Worm (Caenorhabditis elegans) whole organism, late embryonic: ENCODE data around the gene R11D1.12.

ENCODE experiments used
- F13H6.1 ChIP-seq: sonication (generic microtip); optimal IDR thresholded peaks from 2 replicates; lab custom pipeline; 2016; ENCODE audit warnings: missing genetic modification characterization, missing compliant biosample characterization
- K02D7.2 ChIP-seq: sonication (generic microtip); optimal IDR thresholded peaks from 2 replicates; lab custom pipeline; 2017; ENCODE audit warnings: mild to moderate bottlenecking, missing genetic modification characterization, missing compliant biosample characterization
- K09A11.1 ChIP-seq: sonication (generic microtip); optimal IDR thresholded peaks from 2 replicates; lab custom pipeline; 2017; ENCODE audit warnings: antibody characterized with exemption, mild to moderate bottlenecking, missing genetic modification characterization, missing compliant biosample characterization; ENCODE audit not compliant: insufficient read depth
- ama-1 ChIP-seq: fragments of 150-350 bp; optimal IDR thresholded peaks from 2 replicates; lab custom pipeline; 2014
- ceh-14 ChIP-seq: sonication (generic microtip); optimal IDR thresholded peaks from 2 replicates; lab custom pipeline; 2016; ENCODE audit warnings: missing genotype, missing genetic modification characterization, missing compliant biosample characterization
- ceh-2 ChIP-seq: sonication (generic microtip); optimal IDR thresholded peaks from 2 replicates; lab custom pipeline; 2016; ENCODE audit warnings: missing genotype, missing genetic modification characterization, missing compliant biosample characterization
- ceh-22 ChIP-seq: sonication (generic microtip); optimal IDR thresholded peaks from 2 replicates; lab custom pipeline; 2017; ENCODE audit warnings: missing biosample characterization, missing genetic modification characterization
- ceh-24 ChIP-seq: sonication (generic microtip); optimal IDR thresholded peaks from 2 replicates; lab custom pipeline; 2016; ENCODE audit warnings: mild to moderate bottlenecking, missing genetic modification characterization, missing compliant biosample characterization
- ceh-31 ChIP-seq: sonication (generic microtip); optimal IDR thresholded peaks from 2 replicates; lab custom pipeline; 2016; ENCODE audit warnings: missing genetic modification characterization, missing compliant biosample characterization
- ceh-34 ChIP-seq: sonication (generic microtip); optimal IDR thresholded peaks from 2 replicates; lab custom pipeline; 2016; ENCODE audit warnings: mild to moderate bottlenecking, missing genetic modification characterization, missing compliant biosample characterization
- ceh-48 ChIP-seq: sonication (generic microtip); optimal IDR thresholded peaks from 2 replicates; lab custom pipeline; 2016; ENCODE audit warnings: missing genetic modification characterization, inconsistent platforms, missing compliant biosample characterization
- che-1 ChIP-seq: sonication (generic microtip); optimal IDR thresholded peaks from 2 replicates; lab custom pipeline; 2016; ENCODE audit warnings: mild to moderate bottlenecking, missing genetic modification characterization, missing compliant biosample characterization
- elt-4 ChIP-seq: sonication (generic microtip); optimal IDR thresholded peaks from 2 replicates; lab custom pipeline; 2016; ENCODE audit warnings: missing genetic modification characterization, missing compliant biosample characterization
- eyg-1 ChIP-seq: sonication (generic microtip); optimal IDR thresholded peaks from 2 replicates; lab custom pipeline; 2016; ENCODE audit warnings: missing genotype, missing genetic modification characterization, missing compliant biosample characterization
- fkh-10 ChIP-seq: fragments of 150-350 bp; optimal IDR thresholded peaks from 2 replicates; lab custom pipeline; 2014; ENCODE audit warnings: missing biosample characterization, missing genetic modification reagents, missing genetic modification characterization
- gmeb-2 ChIP-seq: sonication (generic microtip); optimal IDR thresholded peaks from 2 replicates; lab custom pipeline; 2016; ENCODE audit warnings: missing genetic modification characterization, inconsistent platforms, missing compliant biosample characterization
- hlh-13 ChIP-seq: fragments of 200-800 bp; sonication (Bioruptor generic); optimal IDR thresholded peaks from 2 replicates; lab custom pipeline; 2018; ENCODE audit warnings: mild to moderate bottlenecking, missing genetic modification characterization, missing compliant biosample characterization
- hlh-30 ChIP-seq: sonication (generic microtip); optimal IDR thresholded peaks from 2 replicates; lab custom pipeline; 2017; ENCODE audit warnings: antibody characterized with exemption, missing genetic modification characterization, missing compliant biosample characterization; ENCODE audit not compliant: insufficient read depth
- hlh-6 ChIP-seq: sonication (generic microtip); optimal IDR thresholded peaks from 2 replicates; lab custom pipeline; 2016; ENCODE audit warnings: missing genotype, missing genetic modification characterization, missing compliant biosample characterization
- hlh-8 ChIP-seq: sonication (generic microtip); optimal IDR thresholded peaks from 2 replicates; lab custom pipeline; 2016; ENCODE audit warnings: missing genotype, missing genetic modification characterization, missing compliant biosample characterization
- lim-6 ChIP-seq: sonication (generic microtip); optimal IDR thresholded peaks from 2 replicates; lab custom pipeline; 2016; ENCODE audit warnings: missing genetic modification characterization, missing compliant biosample characterization
- lin-11 ChIP-seq: fragments of 200-800 bp; sonication (Bioruptor generic); optimal IDR thresholded peaks from 2 replicates; lab custom pipeline; 2018; ENCODE audit warnings: mild to moderate bottlenecking, missing genetic modification characterization, missing compliant biosample characterization
- madf-2 ChIP-seq: sonication (generic microtip); optimal IDR thresholded peaks from 2 replicates; lab custom pipeline; 2017; ENCODE audit warnings: missing genetic modification characterization, missing compliant biosample characterization
- mec-3 ChIP-seq: sonication (generic microtip); optimal IDR thresholded peaks from 2 replicates; lab custom pipeline; 2016; ENCODE audit warnings: borderline replicate concordance, missing genetic modification characterization, missing compliant biosample characterization
- odd-2 ChIP-seq: sonication (generic microtip); optimal IDR thresholded peaks from 2 replicates; lab custom pipeline; 2017; ENCODE audit warnings: antibody characterized with exemption, mild to moderate bottlenecking, missing genetic modification characterization, missing compliant biosample characterization
- pat-9 ChIP-seq: fragments of 200-800 bp; sonication (Bioruptor generic); optimal IDR thresholded peaks from 2 replicates; lab custom pipeline; 2018; ENCODE audit warnings: mild to moderate bottlenecking, missing genetic modification characterization, moderate library complexity, missing compliant biosample characterization
- pax-1 ChIP-seq: fragments of 150-350 bp; optimal IDR thresholded peaks from 2 replicates; lab custom pipeline; 2014; ENCODE audit warnings: missing biosample characterization, missing genetic modification characterization
- pha-4 ChIP-seq: fragments of 150-350 bp; optimal IDR thresholded peaks from 2 replicates; lab custom pipeline; 2018; ENCODE audit warnings: missing biosample characterization, missing genetic modification reagents, missing genetic modification characterization
- pqm-1 ChIP-seq: sonication (generic microtip); optimal IDR thresholded peaks from 2 replicates; lab custom pipeline; 2016; ENCODE audit warnings: missing genetic modification characterization, missing compliant biosample characterization
- pros-1 ChIP-seq: fragments of 150-350 bp; optimal IDR thresholded peaks from 2 replicates; lab custom pipeline; 2014; ENCODE audit warnings: missing biosample characterization, missing genetic modification reagents, missing genetic modification characterization
- rnt-1 ChIP-seq: sonication (generic microtip); optimal IDR thresholded peaks from 2 replicates; lab custom pipeline; 2016; ENCODE audit warnings: missing genetic modification characterization, missing compliant biosample characterization
- sdc-2 ChIP-seq: sonication (generic microtip); optimal IDR thresholded peaks from 2 replicates; lab custom pipeline; 2016; ENCODE audit warnings: missing genotype, missing genetic modification characterization, missing compliant biosample characterization
- syd-9 ChIP-seq: sonication (generic microtip); optimal IDR thresholded peaks from 2 replicates; lab custom pipeline; 2016; ENCODE audit warnings: mild to moderate bottlenecking, missing genetic modification characterization, moderate library complexity, missing compliant biosample characterization
- ttx-3 ChIP-seq: sonication (generic microtip); optimal IDR thresholded peaks from 2 replicates; lab custom pipeline; 2016; ENCODE audit warnings: missing genetic modification reagents, missing genetic modification characterization, missing compliant biosample characterization
- unc-3 ChIP-seq, 2 experiments: fragments of 200-800 bp in 1 of 2; sonication (Bioruptor generic) in 1 of 2; sonication (generic microtip) in 1 of 2; conservative IDR thresholded peaks in 1 of 2; optimal IDR thresholded peaks in 1 of 2; 2 replicates each; pipeline versions ENCODE4 v1.3.6 to Lab custom; 2016 to 2022; ENCODE audit warnings: missing compliant biosample characterization in 2 of 2, missing genetic modification characterization in 2 of 2, missing genetic modification reagents in 1 of 2
- unc-42 ChIP-seq: sonication (generic microtip); optimal IDR thresholded peaks from 2 replicates; lab custom pipeline; 2016; ENCODE audit warnings: missing genotype, missing genetic modification characterization, missing compliant biosample characterization
- unc-55 ChIP-seq: sonication (generic microtip); optimal IDR thresholded peaks from 2 replicates; lab custom pipeline; 2017; ENCODE audit warnings: missing biosample characterization, missing genetic modification reagents, missing genetic modification characterization
- zip-5 ChIP-seq: sonication (generic microtip); optimal IDR thresholded peaks from 2 replicates; lab custom pipeline; 2016; ENCODE audit warnings: missing genetic modification characterization, missing compliant biosample characterization
- ztf-16 ChIP-seq: sonication (generic microtip); optimal IDR thresholded peaks from 2 replicates; lab custom pipeline; 2017; ENCODE audit warnings: missing genetic modification characterization, missing compliant biosample characterization

The R11D1.12 gene

ce11 chrV:12711999-12712398 is 13.8 kb downstream of the R11D1.12 start, which contains the start of gene R11D1.3:
Gene R11D1.3 (minus strand): TSS chrV:12712099.
- TF ChIP-seq ceh-22 (tag; lab: Kevin White, UChicago) (no peak), K09A11.1 (no peak), pros-1 (tag; lab: Kevin White, UChicago) (no peak), pqm-1 (tag; lab: Kevin White, UChicago) (no peak), ttx-3 (tag; lab: Kevin White, UChicago) (no peak), ceh-24 (tag; lab: Kevin White, UChicago) (no peak)

- TF ChIP-seq ceh-24 (tag; lab: Kevin White, UChicago) = no peak
These were observed 17.5 kb downstream of the R11D1.12 start, which contains the start of gene R11D1.2 for ce11 chrV:12708305-12708704. Gene R11D1.2 (plus strand): TSS chrV:12708605.

ce11 chrV:12706511-12706910 is 19.3 kb downstream of the R11D1.12 start:
- TF ChIP-seq ztf-16 (tag; lab: Kevin White, UChicago) (no peak), mec-3 (tag; lab: Kevin White, UChicago) (no peak), ceh-2 (tag; lab: Kevin White, UChicago) (no peak)

- TF ChIP-seq ceh-2 (tag; lab: Kevin White, UChicago) (no peak), hlh-8 (tag; lab: Kevin White, UChicago) (no peak), ama-1 (lab: Kevin White, UChicago) (no peak), ceh-34 (tag; lab: Kevin White, UChicago) (no peak), gmeb-2 (tag; lab: Kevin White, UChicago) (no peak), madf-2 (tag; lab: Kevin White, UChicago) (no peak), unc-3 (GFP tag; conservative IDR thresholded peaks at IDR 0.05; lab: Robert Waterston, UW) (no peak), unc-3 (tag; optimal IDR thresholded peaks at IDR 0.05; lab: Kevin White, UChicago) (no peak), sdc-2 (no peak), syd-9 (tag; lab: Kevin White, UChicago) (no peak), fkh-10 (GFP tag; lab: Kevin White, UChicago) (no peak), K02D7.2 (tag; lab: Kevin White, UChicago) (no peak), ceh-48 (tag; lab: Kevin White, UChicago) (no peak), unc-55 (GFP tag; lab: Kevin White, UChicago) (no peak), lim-6 (no peak), ceh-14 (no peak)
These were observed 21.7 kb downstream of the R11D1.12 start, which contains the start of gene R11D1.1 for ce11 chrV:12704077-12704476. Gene R11D1.1 (plus strand): TSS chrV:12704377.

- TF ChIP-seq unc-42 (tag; lab: Kevin White, UChicago) (peak; percentile 86), zip-5 (no peak)
These were observed 24.2 kb downstream of the R11D1.12 start for ce11 chrV:12701613-12702012.

ce11 chrV:12697364-12697901 is 28.4 kb downstream of the R11D1.12 start, which contains the start of gene istr-1:
Gene istr-1 (plus strand): TSS chrV:12697858.
- TF ChIP-seq ztf-16 (tag; lab: Kevin White, UChicago) (no peak), hlh-30 (tag; lab: Kevin White, UChicago) (peak; percentile 21)

- TF ChIP-seq ceh-31 (no peak), pax-1 (tag; lab: Kevin White, UChicago) (no peak), elt-4 (tag; lab: Kevin White, UChicago) (no peak), pha-4 (no peak), ama-1 (lab: Kevin White, UChicago) (no peak), lin-11 (tag; lab: Kevin White, UChicago) (no peak), pat-9 (tag; lab: Kevin White, UChicago) (no peak), hlh-13 (GFP tag; lab: Kevin White, UChicago) (no peak), che-1 (no peak), rnt-1 (no peak), ceh-2 (tag; lab: Kevin White, UChicago) (no peak), ttx-3 (tag; lab: Kevin White, UChicago) (no peak), F13H6.1 (no peak), hlh-6 (tag; lab: Kevin White, UChicago) (no peak), eyg-1 (no peak), odd-2 (tag; lab: Kevin White, UChicago) (no peak)
These were observed 29.0 kb downstream of the R11D1.12 start for ce11 chrV:12696790-12697189.
